In genomic region chr3L:26371291-26371773, dm6 we compare ENCODE assay signal across 4 fruit fly cellular contexts.
A peak's percentile ranks its signal among the peaks of the same experiment; 100 is the strongest.
TF ChIP-seq lines count a peak whose summit lies in the region.

TSS of gene CG42598 (minus strand) at chr3L:26371356.

- no peak for TF ChIP-seq CTCF in whole organism, embryonic (GFP tag; optimal IDR thresholded peaks at IDR 0.05; lab: Kevin White, UChicago)

TF ChIP-seq in whole organism, embryonic, 481 proteins besides CTCF, POLR2A, EP300 and RAD21:
- peak; percentile 64; the same call in 2 of the 3 replicates for TF ChIP-seq mld (GFP tag; IDR thresholded peaks at IDR 0.05; lab: Robert Waterston, UW; ENCODE audit: partially characterized antibody)
- TF ChIP-seq CG14860 (GFP tag; IDR thresholded peaks at IDR 0.05; lab: Robert Waterston, UW; ENCODE audit: partially characterized antibody) = no peak
- TF ChIP-seq CG8089 (GFP tag; optimal IDR thresholded peaks at IDR 0.05; lab: Kevin White, UChicago) = peak; percentile 98
- no peak for TF ChIP-seq fd102C (GFP tag; optimal IDR thresholded peaks at IDR 0.05; lab: Kevin White, UChicago)
- no peak for TF ChIP-seq CG33557 (GFP tag; optimal IDR thresholded peaks at IDR 0.05; lab: Kevin White, UChicago)
- no peak for TF ChIP-seq Sox102F (GFP tag; optimal IDR thresholded peaks at IDR 0.05; lab: Kevin White, UChicago)
- TF ChIP-seq Pdp1 (GFP tag; optimal IDR thresholded peaks at IDR 0.05; lab: Kevin White, UChicago) = no peak
- no peak for TF ChIP-seq sna (GFP tag; IDR thresholded peaks at IDR 0.05; lab: Robert Waterston, UW; ENCODE audit: partially characterized antibody)
- no peak for TF ChIP-seq tgo (GFP tag; IDR thresholded peaks at IDR 0.05; lab: Robert Waterston, UW)
- peak; percentile 54 for TF ChIP-seq CG30020 (tag; optimal IDR thresholded peaks at IDR 0.05; lab: Kevin White, UChicago)
TF ChIP-seq in whole organism, embryonic: peak in this region for 3.

TF ChIP-seq in whole organism, prepupa, 60 proteins besides CTCF, POLR2A, EP300 and RAD21:
- peak; percentile 1 for TF ChIP-seq CG3032 (tag; optimal IDR thresholded peaks at IDR 0.05; lab: Kevin White, UChicago)
- peak; percentile 32 for TF ChIP-seq svp (GFP tag; lab: Kevin White, UChicago)
- TF ChIP-seq Eip78C (GFP tag; lab: Kevin White, UChicago) = peak; percentile 14
- no peak for TF ChIP-seq CG10669 (GFP tag; optimal IDR thresholded peaks at IDR 0.05; lab: Kevin White, UChicago)

TF ChIP-seq in whole organism, pupa, 21 proteins besides CTCF, POLR2A, EP300 and RAD21:
- TF ChIP-seq rn (GFP tag; IDR thresholded peaks at IDR 0.05; lab: Robert Waterston, UW) (no peak), CG8159 (tag; optimal IDR thresholded peaks at IDR 0.05; lab: Kevin White, UChicago) (peak; percentile 31), CG15710 (tag; optimal IDR thresholded peaks at IDR 0.05; lab: Kevin White, UChicago) (no peak), CG32121 (GFP tag; IDR thresholded peaks at IDR 0.05; lab: Robert Waterston, UW) (no peak), Pif1A (GFP tag; optimal IDR thresholded peaks at IDR 0.05; lab: Kevin White, UChicago) (no peak), CG10348 (GFP tag; IDR thresholded peaks at IDR 0.05; lab: Robert Waterston, UW) (no peak), EcR (GFP tag; optimal IDR thresholded peaks at IDR 0.05; lab: Kevin White, UChicago) (no peak), CG34367 (tag; optimal IDR thresholded peaks at IDR 0.05; lab: Kevin White, UChicago) (no peak)
TF ChIP-seq in whole organism, pupa: peak in this region for 1.

TF ChIP-seq in whole organism, wandering third instar larva, 38 proteins besides CTCF, POLR2A, EP300 and RAD21:
- peak; percentile 46 for TF ChIP-seq HLH106 (tag; optimal IDR thresholded peaks at IDR 0.05; lab: Kevin White, UChicago)
- TF ChIP-seq Mio (GFP tag; optimal IDR thresholded peaks at IDR 0.05; lab: Kevin White, UChicago) = no peak
TF ChIP-seq in whole organism, wandering third instar larva: peak in this region for 1.
